Worm (Caenorhabditis elegans): ENCODE data around the gene Y22F5A.11.

Y22F5A.11 gene

ce11 chrV:10247673-10248239 is 27.7 kb downstream of the Y22F5A.11 start:
- TF ChIP-seq nhr-129 (tag; optimal IDR thresholded peaks at IDR 0.05) (peak; percentile 32), Y55F3AM.14 (GFP tag; optimal IDR thresholded peaks at IDR 0.05) (no peak), lsy-2 (tag; optimal IDR thresholded peaks at IDR 0.05) (peak in 1 of 2 experiments; percentile 38), C34F6.9 (tag; optimal IDR thresholded peaks at IDR 0.05) (peak; percentile 37)

ce11 chrV:10246967-10247366 is 28.5 kb downstream of the Y22F5A.11 start:
- TF ChIP-seq peb-1 (tag; optimal IDR thresholded peaks at IDR 0.05), result no peak
- no peak for TF ChIP-seq nhr-237 (tag; optimal IDR thresholded peaks at IDR 0.05)
- peak in 1 of 2 experiments; percentile 15 for TF ChIP-seq mdl-1 (tag; optimal IDR thresholded peaks at IDR 0.05)
- no peak for TF ChIP-seq skn-1 (tag; optimal IDR thresholded peaks at IDR 0.05)
- no peak for TF ChIP-seq nhr-23 (tag; optimal IDR thresholded peaks at IDR 0.05)
- no peak for TF ChIP-seq sma-3 (GFP tag; optimal IDR thresholded peaks at IDR 0.05)
- peak; percentile 0 for TF ChIP-seq sma-9 (GFP tag; optimal IDR thresholded peaks at IDR 0.05)
- TF ChIP-seq sma-9 (tag; optimal IDR thresholded peaks at IDR 0.05), result no peak
- no peak for TF ChIP-seq unc-62 (GFP tag; optimal IDR thresholded peaks at IDR 0.05)
- TF ChIP-seq unc-39 (tag; optimal IDR thresholded peaks at IDR 0.05), result no peak
- TF ChIP-seq dmd-4 (tag; optimal IDR thresholded peaks at IDR 0.05), result no peak
- TF ChIP-seq nhr-10 (tag; optimal IDR thresholded peaks at IDR 0.05), result no peak
- no peak for TF ChIP-seq lsy-2 (tag; optimal IDR thresholded peaks at IDR 0.05)
- TF ChIP-seq nhr-25 (tag; optimal IDR thresholded peaks at IDR 0.05), result no peak
- no peak for TF ChIP-seq fos-1 (tag; optimal IDR thresholded peaks at IDR 0.05)
- no peak for TF ChIP-seq ztf-11 (tag; optimal IDR thresholded peaks at IDR 0.05)

- TF ChIP-seq fos-1 (tag; optimal IDR thresholded peaks at IDR 0.05), result peak; percentile 6
- no peak for TF ChIP-seq ztf-1 (GFP tag; conservative IDR thresholded peaks at IDR 0.05)
- TF ChIP-seq lsy-2 (tag; optimal IDR thresholded peaks at IDR 0.05), result peak; percentile 11 to 73
- peak; percentile 79 for TF ChIP-seq C34F6.9 (tag; optimal IDR thresholded peaks at IDR 0.05)
- TF ChIP-seq ceh-82 (tag; optimal IDR thresholded peaks at IDR 0.05), result no peak
- TF ChIP-seq mdl-1 (tag; optimal IDR thresholded peaks at IDR 0.05), result peak; percentile 72 to 94
- peak; percentile 27 for TF ChIP-seq lin-13 (GFP tag; optimal IDR thresholded peaks at IDR 0.05)
- TF ChIP-seq nhr-21 (tag; optimal IDR thresholded peaks at IDR 0.05), result peak; percentile 46
- peak; percentile 67 for TF ChIP-seq sma-9 (GFP tag; optimal IDR thresholded peaks at IDR 0.05)
- TF ChIP-seq sma-9 (tag; optimal IDR thresholded peaks at IDR 0.05), result no peak
- TF ChIP-seq nhr-12 (tag; optimal IDR thresholded peaks at IDR 0.05), result no peak
- peak; percentile 68 for TF ChIP-seq crh-2 (tag; optimal IDR thresholded peaks at IDR 0.05)
- peak; percentile 19 for TF ChIP-seq lin-11 (tag; optimal IDR thresholded peaks at IDR 0.05)
- no peak for TF ChIP-seq alr-1 (tag; optimal IDR thresholded peaks at IDR 0.05)
- peak; percentile 47 for TF ChIP-seq nhr-6 (tag; optimal IDR thresholded peaks at IDR 0.05)
- TF ChIP-seq ztf-4 (tag; optimal IDR thresholded peaks at IDR 0.05), result peak; percentile 29
- TF ChIP-seq nhr-129 (tag; optimal IDR thresholded peaks at IDR 0.05), result peak; percentile 88
Observed at ce11 chrV:10246443-10246885, 29.0 kb downstream of the Y22F5A.11 start.

- TF ChIP-seq unc-39 (tag; optimal IDR thresholded peaks at IDR 0.05), result no peak
- no peak for TF ChIP-seq nhr-77 (tag; optimal IDR thresholded peaks at IDR 0.05)
- TF ChIP-seq zag-1 (tag; optimal IDR thresholded peaks at IDR 0.05), result no peak
- no peak for TF ChIP-seq aly-2 (tag; optimal IDR thresholded peaks at IDR 0.05)
- TF ChIP-seq gmeb-1 (tag; optimal IDR thresholded peaks at IDR 0.05), result no peak
- no peak for TF ChIP-seq crh-2 (tag; optimal IDR thresholded peaks at IDR 0.05)
- TF ChIP-seq nhr-12 (tag; optimal IDR thresholded peaks at IDR 0.05), result no peak
- no peak for TF ChIP-seq alr-1 (tag; optimal IDR thresholded peaks at IDR 0.05)
- TF ChIP-seq dmd-4 (tag; optimal IDR thresholded peaks at IDR 0.05), result no peak
- no peak for TF ChIP-seq lin-39 (tag; optimal IDR thresholded peaks at IDR 0.05)
- no peak for TF ChIP-seq unc-62 (GFP tag; optimal IDR thresholded peaks at IDR 0.05)
- TF ChIP-seq egl-27 (tag; optimal IDR thresholded peaks at IDR 0.05), result no peak
- no peak for TF ChIP-seq peb-1 (tag; optimal IDR thresholded peaks at IDR 0.05)
- no peak for TF ChIP-seq nhr-11 (tag; optimal IDR thresholded peaks at IDR 0.05)
- TF ChIP-seq snpc-4 (tag; optimal IDR thresholded peaks at IDR 0.05), result no peak
Observed at ce11 chrV:10245615-10246014, 29.8 kb downstream of the Y22F5A.11 start.

All from whole organism, L2 larva.